Worm (Caenorhabditis elegans): Measurements from ENCODE around the gene C08B6.6.

C08B6.6 gene

DNA sequence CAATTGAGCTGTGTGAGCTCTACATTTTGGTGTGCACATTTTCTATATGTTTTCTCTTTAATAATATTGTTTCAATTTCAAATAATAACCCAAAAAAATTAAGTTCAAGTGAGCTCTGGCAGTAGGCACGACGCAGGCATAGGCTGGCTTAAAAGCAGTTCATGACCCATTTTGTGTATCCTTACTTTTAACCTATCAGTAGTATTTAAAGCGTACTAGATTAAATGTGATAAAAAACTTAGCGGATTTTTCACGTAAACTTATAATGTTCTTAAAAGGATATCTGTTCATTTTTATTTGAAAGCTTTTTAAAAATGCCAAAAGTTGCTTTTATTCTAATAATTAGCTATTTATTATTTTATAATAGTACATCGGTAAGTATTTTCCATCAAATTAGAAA lies at the start of gene C08B6.6:
C08B6.6 (plus strand) TSS at position 301 of the 400 bp plus-strand sequence.
- no peak for TF ChIP-seq egl-27 (tag; optimal IDR thresholded peaks at IDR 0.05)

DNA sequence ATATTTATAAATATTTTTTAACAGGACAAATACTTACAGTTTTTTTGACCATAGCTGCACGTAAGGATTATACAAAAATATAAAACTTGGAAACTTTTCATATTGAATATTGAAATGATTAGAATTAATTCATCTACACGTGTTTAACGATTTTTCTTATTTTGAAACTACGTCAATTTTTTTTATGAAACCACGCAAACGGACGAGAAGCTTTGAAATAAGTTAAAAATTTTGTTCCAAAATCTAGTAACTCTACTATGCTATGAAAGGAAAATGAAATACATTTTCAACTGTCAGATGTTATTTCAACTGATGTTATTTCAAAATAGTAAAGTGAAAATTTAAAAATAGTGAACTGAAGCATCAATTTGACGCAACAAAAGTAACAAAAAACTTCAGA lies 49.6 kb upstream of the C08B6.6 start, which contains the start of gene F57A8.6:
F57A8.6 (minus strand) TSS at position 101 of the 400 bp plus-strand sequence.
- TF ChIP-seq lin-39 (tag; optimal IDR thresholded peaks at IDR 0.05) (no peak), nhr-76 (tag; optimal IDR thresholded peaks at IDR 0.05) (peak; percentile 46)

DNA sequence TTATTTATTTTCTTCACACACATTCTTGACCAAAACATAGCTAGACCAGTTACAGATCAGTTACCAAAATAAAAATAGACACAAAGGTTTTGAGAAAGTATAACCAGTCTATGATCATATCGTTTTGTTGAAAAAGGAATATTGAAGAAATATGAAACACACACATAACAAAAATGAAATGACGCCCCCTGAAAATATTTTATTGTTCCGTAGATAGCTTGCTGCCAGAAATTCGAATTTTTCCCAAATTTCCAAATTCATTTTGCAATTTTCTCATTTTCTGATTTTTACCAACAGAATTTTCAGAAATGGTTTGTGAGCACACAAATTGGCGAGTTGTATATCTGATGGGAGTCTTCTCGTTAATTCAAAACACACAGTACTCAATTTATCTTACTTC lies 48.0 kb upstream of the C08B6.6 start, which contains the start of gene F57A8.7:
F57A8.7 (plus strand) TSS at position 301 of the 400 bp plus-strand sequence.
- no peak for TF ChIP-seq egl-5 (tag; optimal IDR thresholded peaks at IDR 0.05)
- no peak for TF ChIP-seq nhr-43 (tag; optimal IDR thresholded peaks at IDR 0.05; ENCODE audit: poor library complexity, severe bottlenecking)
- no peak for TF ChIP-seq ztf-4 (tag; optimal IDR thresholded peaks at IDR 0.05)
- TF ChIP-seq mml-1 (tag; optimal IDR thresholded peaks at IDR 0.05), result no peak
- TF ChIP-seq tbx-2 (tag; optimal IDR thresholded peaks at IDR 0.05), result no peak
- no peak for TF ChIP-seq ztf-11 (tag; optimal IDR thresholded peaks at IDR 0.05)
- no peak for TF ChIP-seq ceh-16 (tag; optimal IDR thresholded peaks at IDR 0.05)
- TF ChIP-seq elt-1 (tag; optimal IDR thresholded peaks at IDR 0.05), result no peak
- TF ChIP-seq unc-62 (GFP tag; optimal IDR thresholded peaks at IDR 0.05), result no peak
- TF ChIP-seq unc-39 (tag; optimal IDR thresholded peaks at IDR 0.05), result no peak
- no peak for TF ChIP-seq ama-1 (optimal IDR thresholded peaks at IDR 0.05)
- TF ChIP-seq skn-1 (tag; optimal IDR thresholded peaks at IDR 0.05), result no peak
- TF ChIP-seq fos-1 (tag; optimal IDR thresholded peaks at IDR 0.05), result no peak
- no peak for TF ChIP-seq lsy-12 (tag; optimal IDR thresholded peaks at IDR 0.05)
- no peak for TF ChIP-seq nhr-237 (tag; optimal IDR thresholded peaks at IDR 0.05)
- TF ChIP-seq ZK546.5 (tag; optimal IDR thresholded peaks at IDR 0.05), result no peak

DNA sequence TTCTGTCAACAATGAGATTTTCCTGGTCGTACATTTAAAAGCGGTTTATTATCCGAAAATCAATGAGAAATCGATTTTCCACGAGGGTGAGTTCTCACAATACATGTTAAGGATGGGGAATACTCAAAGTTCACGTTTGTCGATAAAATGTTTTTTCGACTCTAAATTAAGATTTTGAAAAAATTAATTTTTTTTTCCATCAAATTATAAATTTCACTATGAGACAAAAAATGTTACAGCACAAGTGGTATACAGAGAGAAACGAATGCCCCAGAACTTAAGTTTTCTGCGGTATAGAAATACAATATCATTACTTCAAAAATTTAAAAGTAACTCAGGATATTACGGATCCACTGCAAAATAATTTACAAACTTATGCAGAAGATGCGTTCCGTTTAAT lies 45.2 kb upstream of the C08B6.6 start, which contains the start of gene R04B5.1:
R04B5.1 (minus strand) TSS at position 101 of the 400 bp plus-strand sequence.
- TF ChIP-seq fkh-10 (GFP tag; optimal IDR thresholded peaks at IDR 0.05) (no peak), skn-1 (tag; optimal IDR thresholded peaks at IDR 0.05) (no peak), lsy-12 (tag; optimal IDR thresholded peaks at IDR 0.05) (no peak), jun-1 (tag; optimal IDR thresholded peaks at IDR 0.05) (no peak), pqm-1 (tag; optimal IDR thresholded peaks at IDR 0.05) (no peak), elt-1 (tag; optimal IDR thresholded peaks at IDR 0.05) (no peak), nhr-43 (tag; optimal IDR thresholded peaks at IDR 0.05; ENCODE audit: poor library complexity, severe bottlenecking) (no peak), lin-39 (tag; optimal IDR thresholded peaks at IDR 0.05) (no peak), nhr-77 (tag; optimal IDR thresholded peaks at IDR 0.05) (no peak), unc-62 (GFP tag; optimal IDR thresholded peaks at IDR 0.05) (no peak), ceh-28 (tag; optimal IDR thresholded peaks at IDR 0.05) (no peak), elt-3 (tag; optimal IDR thresholded peaks at IDR 0.05) (no peak), eor-1 (tag; optimal IDR thresholded peaks at IDR 0.05) (no peak), nhr-23 (tag; optimal IDR thresholded peaks at IDR 0.05) (no peak), R02D3.7 (tag; optimal IDR thresholded peaks at IDR 0.05) (no peak), unc-39 (tag; optimal IDR thresholded peaks at IDR 0.05) (no peak), nhr-67 (tag; optimal IDR thresholded peaks at IDR 0.05) (no peak), snpc-4 (tag; optimal IDR thresholded peaks at IDR 0.05) (no peak), lin-15B (tag; optimal IDR thresholded peaks at IDR 0.05) (no peak), aly-2 (tag; optimal IDR thresholded peaks at IDR 0.05) (no peak)

DNA sequence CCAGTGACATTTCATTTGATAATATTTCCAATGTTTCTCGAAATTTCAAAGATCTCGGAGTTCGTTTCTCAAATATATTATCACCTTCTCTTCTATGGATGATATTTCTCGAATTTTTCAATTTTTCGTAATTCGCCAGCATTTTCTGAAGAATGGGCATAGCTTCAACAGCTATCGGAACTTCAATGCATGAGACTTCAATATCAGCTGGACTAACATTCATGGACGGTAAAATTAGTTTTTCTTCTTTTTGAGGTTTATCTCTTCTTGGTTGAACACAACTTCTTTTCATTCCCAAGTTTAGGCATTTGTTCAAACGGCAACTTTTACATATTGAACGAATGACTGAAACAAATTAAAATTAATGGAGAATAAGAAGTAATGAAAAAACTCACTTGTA lies 42.5 kb upstream of the C08B6.6 start:
- TF ChIP-seq ceh-82 (tag; optimal IDR thresholded peaks at IDR 0.05), result no peak
- no peak for TF ChIP-seq lin-15B (tag; optimal IDR thresholded peaks at IDR 0.05)
- no peak for TF ChIP-seq ztf-11 (tag; optimal IDR thresholded peaks at IDR 0.05)
- TF ChIP-seq unc-62 (GFP tag; optimal IDR thresholded peaks at IDR 0.05), result no peak
- no peak for TF ChIP-seq sea-2 (GFP tag; optimal IDR thresholded peaks at IDR 0.05)
- no peak for TF ChIP-seq lin-39 (tag; optimal IDR thresholded peaks at IDR 0.05)

DNA sequence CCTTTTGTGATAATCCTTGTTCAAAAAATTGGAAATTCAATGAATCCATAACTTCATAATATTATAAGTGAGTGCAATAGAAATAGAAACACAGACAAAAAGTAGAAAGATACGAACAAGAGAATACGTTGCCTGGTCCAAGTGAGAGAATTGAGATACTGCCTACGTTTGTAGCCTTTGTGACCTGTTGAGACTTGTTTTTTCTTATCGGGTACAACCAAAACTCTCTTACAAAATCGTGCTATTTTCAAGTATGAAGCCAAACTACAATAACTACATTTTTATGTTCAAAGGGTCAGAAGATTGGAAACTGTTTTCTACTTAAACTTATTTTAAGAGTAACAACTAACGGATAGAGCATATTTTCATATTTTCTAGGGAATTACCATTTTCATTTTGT lies 41.8 kb upstream of the C08B6.6 start, which contains the start of gene nhr-205:
nhr-205 (minus strand) TSS at position 141 of the 400 bp plus-strand sequence.
- TF ChIP-seq hmg-11 (tag; optimal IDR thresholded peaks at IDR 0.05) (no peak), fkh-10 (GFP tag; optimal IDR thresholded peaks at IDR 0.05) (no peak), nhr-11 (tag; optimal IDR thresholded peaks at IDR 0.05) (no peak), nhr-12 (tag; optimal IDR thresholded peaks at IDR 0.05) (no peak), nhr-76 (tag; optimal IDR thresholded peaks at IDR 0.05) (peak; percentile 77)

All from whole organism, L3 larva.